Fruit fly (Drosophila melanogaster) whole organism, embryonic: ENCODE results near the gene CG14342.

Source experiments
- ATbp ChIP-seq: fragments of 200-800 bp; sonication (Bioruptor generic); optimal IDR thresholded peaks from 2 replicates; lab custom pipeline; 2017; ENCODE audit warnings: missing biosample characterization, mild to moderate bottlenecking, missing genetic modification characterization, missing genetic modification reagents
- Atf3 ChIP-seq: fragments of 200-800 bp; sonication (Bioruptor generic); optimal IDR thresholded peaks from 3 replicates; lab custom pipeline; 2016; ENCODE audit warnings: missing biosample characterization, missing genetic modification characterization
- Awh ChIP-seq: fragments of 200-800 bp; sonication (Bioruptor generic); IDR thresholded peaks from 2 replicates; pipeline ENCODE4, ENCODE4 v1.3.6; 2022; ENCODE audit warnings: missing biosample characterization, missing genetic modification characterization
- Bdp1 ChIP-seq: fragments of 200-800 bp; sonication (Bioruptor generic); optimal IDR thresholded peaks from 3 replicates; lab custom pipeline; 2016; ENCODE audit warnings: missing biosample characterization, missing genetic modification characterization
- Bteb2 ChIP-seq: fragments of 200-800 bp; sonication (Bioruptor generic); optimal IDR thresholded peaks from 2 replicates; lab custom pipeline; 2016; ENCODE audit warnings: missing biosample characterization, missing genetic modification characterization
- CG10209 ChIP-seq: fragments of 200-800 bp; sonication (Bioruptor generic); optimal IDR thresholded peaks from 3 replicates; lab custom pipeline; 2017; ENCODE audit warnings: missing biosample characterization, mild to moderate bottlenecking, missing genetic modification characterization, missing genetic modification reagents
- CG10267 ChIP-seq: fragments of 200-800 bp; sonication (Bioruptor generic); optimal IDR thresholded peaks from 2 replicates; lab custom pipeline; 2018; ENCODE audit warnings: missing biosample characterization, mild to moderate bottlenecking, missing genetic modification characterization, moderate library complexity
- CG10959 ChIP-seq: fragments of 200-800 bp; sonication (Bioruptor generic); IDR thresholded peaks from 2 replicates; pipeline ENCODE4 v1.3.6; 2022; ENCODE audit warnings: missing biosample characterization, missing genetic modification characterization
- CG1233 ChIP-seq: fragments of 200-800 bp; sonication (Bioruptor generic); optimal IDR thresholded peaks from 4 replicates; lab custom pipeline; 2018; ENCODE audit warnings: missing biosample characterization, mild to moderate bottlenecking, missing genetic modification characterization
- CG12659 ChIP-seq: fragments of 200-800 bp; sonication (Bioruptor generic); optimal IDR thresholded peaks from 3 replicates; lab custom pipeline; 2017; ENCODE audit warnings: mild to moderate bottlenecking, missing biosample characterization, missing genetic modification reagents, missing genetic modification characterization
- CG17359 ChIP-seq: fragments of 200-800 bp; sonication (Bioruptor generic); optimal IDR thresholded peaks from 3 replicates; lab custom pipeline; 2018; ENCODE audit warnings: missing biosample characterization, mild to moderate bottlenecking, missing genetic modification characterization, moderate library complexity
- CG17361 ChIP-seq: fragments of 200-800 bp; sonication (Bioruptor generic); IDR thresholded peaks from 3 replicates; pipeline ENCODE4 v1.3.6; 2022; ENCODE audit warnings: missing biosample characterization, missing genetic modification characterization
- CG18476 ChIP-seq: fragments of 200-800 bp; sonication (Bioruptor generic); optimal IDR thresholded peaks from 2 replicates; lab custom pipeline; 2016; ENCODE audit warnings: missing biosample characterization, mild to moderate bottlenecking, missing genetic modification characterization
- CG18619 ChIP-seq: fragments of 200-800 bp; sonication (Bioruptor generic); optimal IDR thresholded peaks from 3 replicates; lab custom pipeline; 2017; ENCODE audit warnings: missing biosample characterization, mild to moderate bottlenecking, missing genetic modification characterization
- CG30020 ChIP-seq: fragments of 200-800 bp; optimal IDR thresholded peaks from 2 replicates; lab custom pipeline; 2019; ENCODE audit warnings: missing biosample characterization, mild to moderate bottlenecking, missing genetic modification characterization, moderate library complexity
- CG31224 ChIP-seq: fragments of 200-800 bp; sonication (Bioruptor generic); IDR thresholded peaks from 2 replicates; pipeline ENCODE4 v1.3.6; 2022; ENCODE audit warnings: missing biosample characterization, missing genetic modification characterization
- CG3281 ChIP-seq: fragments of 200-800 bp; sonication (Bioruptor generic); optimal IDR thresholded peaks from 3 replicates; lab custom pipeline; 2017; ENCODE audit warnings: missing biosample characterization, mild to moderate bottlenecking, missing genetic modification characterization
- CG4707 ChIP-seq: fragments of 200-800 bp; sonication (Bioruptor generic); optimal IDR thresholded peaks from 2 replicates; lab custom pipeline; 2018; ENCODE audit warnings: missing biosample characterization, mild to moderate bottlenecking, missing genetic modification characterization, moderate library complexity
- CG4730 ChIP-seq: fragments of 200-800 bp; sonication (Bioruptor generic); IDR thresholded peaks from 2 replicates; pipeline ENCODE4 v1.3.6; 2022; ENCODE audit warnings: missing biosample characterization, missing genetic modification characterization
- CG7271 ChIP-seq: fragments of 200-800 bp; sonication (Bioruptor generic); optimal IDR thresholded peaks from 2 replicates; lab custom pipeline; 2018; ENCODE audit warnings: missing biosample characterization, mild to moderate bottlenecking, missing genetic modification characterization, moderate library complexity
- CG7987 ChIP-seq: fragments of 200-800 bp; sonication (Bioruptor generic); optimal IDR thresholded peaks from 2 replicates; lab custom pipeline; 2018; ENCODE audit warnings: missing biosample characterization, mild to moderate bottlenecking, missing genetic modification characterization, moderate library complexity
- CG9727 ChIP-seq: fragments of 200-800 bp; sonication (Bioruptor generic); optimal IDR thresholded peaks from 3 replicates; lab custom pipeline; 2017; ENCODE audit warnings: missing biosample characterization, mild to moderate bottlenecking, missing genetic modification characterization
- CG9797 ChIP-seq: fragments of 200-800 bp; sonication (Bioruptor generic); optimal IDR thresholded peaks from 3 replicates; lab custom pipeline; 2018; ENCODE audit warnings: missing biosample characterization, mild to moderate bottlenecking, missing genetic modification characterization
- CTCF ChIP-seq: fragments of 200-800 bp; sonication (Bioruptor generic); optimal IDR thresholded peaks from 2 replicates; lab custom pipeline; 2017; ENCODE audit warnings: missing biosample characterization, mild to moderate bottlenecking, missing genetic modification characterization, moderate library complexity
- ERR ChIP-seq: fragments of 200-800 bp; sonication (Bioruptor generic); optimal IDR thresholded peaks from 2 replicates; lab custom pipeline; 2016; ENCODE audit warnings: missing biosample characterization, missing genetic modification characterization
- Ets65A ChIP-seq: fragments of 200-800 bp; sonication (Bioruptor generic); peaks from one replicate; lab custom pipeline; 2016; ENCODE audit warnings: missing biosample characterization, missing genetic modification characterization
- HLH4C ChIP-seq: fragments of 200-800 bp; sonication (Bioruptor generic); IDR thresholded peaks from 3 replicates; pipeline ENCODE4 v1.3.6; 2022; ENCODE audit warnings: missing biosample characterization, missing genetic modification characterization; ENCODE audit not compliant: partially characterized antibody
- Kr ChIP-seq: fragments of 200-800 bp; sonication (Bioruptor generic); optimal IDR thresholded peaks from 2 replicates; lab custom pipeline; 2017; ENCODE audit warnings: missing biosample characterization, mild to moderate bottlenecking, missing genetic modification characterization
- Lim3 ChIP-seq: fragments of 200-800 bp; sonication (Bioruptor generic); IDR thresholded peaks from 2 replicates; pipeline ENCODE4 v1.3.6; 2022; ENCODE audit warnings: missing biosample characterization, missing genetic modification characterization
- Taf1 ChIP-seq: fragments of 200-800 bp; sonication (Bioruptor generic); IDR thresholded peaks from 2 replicates; pipeline ENCODE4 v1.3.6; 2022; ENCODE audit warnings: missing biosample characterization, missing genetic modification characterization
- abd-A ChIP-seq: fragments of 200-800 bp; sonication (Bioruptor generic); optimal IDR thresholded peaks from 3 replicates; lab custom pipeline; 2019; ENCODE audit warnings: missing biosample characterization, mild to moderate bottlenecking, missing genetic modification characterization, moderate library complexity
- al ChIP-seq: fragments of 200-800 bp; sonication (Bioruptor generic); IDR thresholded peaks from 2 replicates; pipeline ENCODE4 v1.3.6; 2022; ENCODE audit warnings: missing biosample characterization, missing genetic modification characterization
- ash1 ChIP-seq: fragments of 200-800 bp; sonication (Bioruptor generic); optimal IDR thresholded peaks from 2 replicates; lab custom pipeline; 2018; ENCODE audit warnings: missing biosample characterization, mild to moderate bottlenecking, missing genetic modification characterization
- btn ChIP-seq: fragments of 200-800 bp; sonication (Bioruptor generic); optimal IDR thresholded peaks from 2 replicates; lab custom pipeline; 2016; ENCODE audit warnings: missing biosample characterization, missing genetic modification characterization
- chn ChIP-seq: fragments of 200-800 bp; sonication (Bioruptor generic); optimal IDR thresholded peaks from 2 replicates; lab custom pipeline; 2016; ENCODE audit warnings: missing biosample characterization, missing genetic modification characterization
- ci ChIP-seq: fragments of 200-800 bp; sonication (Bioruptor generic); IDR thresholded peaks from 3 replicates; pipeline ENCODE4 v1.3.6; 2022; ENCODE audit warnings: missing biosample characterization, missing genetic modification characterization
- dmrt99B ChIP-seq: fragments of 200-800 bp; sonication (Bioruptor generic); optimal IDR thresholded peaks from 2 replicates; lab custom pipeline; 2018; ENCODE audit warnings: missing biosample characterization, mild to moderate bottlenecking, missing genetic modification characterization, moderate library complexity
- fru ChIP-seq: fragments of >200 bp; optimal IDR thresholded peaks from 2 replicates; lab custom pipeline; 2017
- gfzf ChIP-seq: fragments of 200-800 bp; sonication (Bioruptor generic); optimal IDR thresholded peaks from 2 replicates; lab custom pipeline; 2016; ENCODE audit warnings: missing biosample characterization, mild to moderate bottlenecking, missing genetic modification characterization, moderate library complexity
- gsb-n ChIP-seq: fragments of 200-800 bp; sonication (Bioruptor generic); optimal IDR thresholded peaks from 3 replicates; lab custom pipeline; 2018; ENCODE audit warnings: missing biosample characterization, mild to moderate bottlenecking, missing genetic modification characterization
- insv ChIP-seq, 2 experiments: fragments of 200-800 bp; sonication (Bioruptor generic); optimal IDR thresholded peaks; 3 replicates each; lab custom pipeline; 2016 to 2018; ENCODE audit warnings: missing biosample characterization in 2 of 2, missing genetic modification characterization in 2 of 2
- jigr1 ChIP-seq: fragments of 200-800 bp; sonication (Bioruptor generic); IDR thresholded peaks from 3 replicates; pipeline ENCODE4 v1.3.6; 2022; ENCODE audit warnings: missing biosample characterization, missing genetic modification characterization
- jing ChIP-seq: fragments of 200-800 bp; sonication (Bioruptor generic); optimal IDR thresholded peaks from 2 replicates; lab custom pipeline; 2018; ENCODE audit warnings: missing biosample characterization, mild to moderate bottlenecking, missing genetic modification characterization
- klu ChIP-seq: fragments of 200-800 bp; sonication (Bioruptor generic); IDR thresholded peaks from 2 replicates; pipeline ENCODE4 v1.3.6; 2022; ENCODE audit warnings: missing biosample characterization, missing genetic modification characterization
- p53 ChIP-seq: fragments of 200-800 bp; sonication (Bioruptor generic); optimal IDR thresholded peaks from 2 replicates; lab custom pipeline; 2016; ENCODE audit warnings: missing biosample characterization, missing genetic modification characterization
- pho ChIP-seq: fragments of 200-800 bp; sonication (Bioruptor generic); optimal IDR thresholded peaks from 2 replicates; lab custom pipeline; 2016; ENCODE audit warnings: missing biosample characterization, missing genetic modification characterization
- pnt ChIP-seq: fragments of 200-800 bp; sonication (Bioruptor generic); optimal IDR thresholded peaks from 3 replicates; lab custom pipeline; 2016; ENCODE audit warnings: missing biosample characterization, missing genetic modification characterization
- pros ChIP-seq: fragments of 200-800 bp; sonication (Bioruptor generic); optimal IDR thresholded peaks from 3 replicates; lab custom pipeline; 2019; ENCODE audit warnings: missing biosample characterization, mild to moderate bottlenecking, missing genetic modification characterization, moderate library complexity
- pzg ChIP-seq: fragments of 200-800 bp; sonication (Bioruptor generic); optimal IDR thresholded peaks from 3 replicates; lab custom pipeline; 2018; ENCODE audit warnings: missing biosample characterization, mild to moderate bottlenecking, missing genetic modification characterization, moderate library complexity
- sens ChIP-seq: fragments of 200-800 bp; sonication (Bioruptor generic); peaks from one replicate; lab custom pipeline; 2016; ENCODE audit warnings: missing biosample characterization, missing genetic modification characterization
- sim ChIP-seq: fragments of 200-800 bp; sonication (Bioruptor generic); IDR thresholded peaks from 2 replicates; pipeline ENCODE4 v1.3.6; 2022; ENCODE audit warnings: missing biosample characterization, missing genetic modification characterization
- tll ChIP-seq, 2 experiments: fragments of 200-800 bp in 1 of 2; fragments of >200 bp in 1 of 2; sonication (Bioruptor generic) in 1 of 2; optimal IDR thresholded peaks; 2 replicates each; lab custom pipeline; 2017 to 2019; ENCODE audit warnings: missing biosample characterization in 2 of 2, missing genetic modification characterization in 2 of 2, mild to moderate bottlenecking in 1 of 2, moderate library complexity in 1 of 2
- zen2 ChIP-seq: fragments of 200-800 bp; sonication (Bioruptor generic); IDR thresholded peaks from 3 replicates; pipeline ENCODE4 v1.3.6; 2022; ENCODE audit warnings: missing biosample characterization, missing genetic modification characterization; ENCODE audit not compliant: partially characterized antibody

Gene CG14342

DNA sequence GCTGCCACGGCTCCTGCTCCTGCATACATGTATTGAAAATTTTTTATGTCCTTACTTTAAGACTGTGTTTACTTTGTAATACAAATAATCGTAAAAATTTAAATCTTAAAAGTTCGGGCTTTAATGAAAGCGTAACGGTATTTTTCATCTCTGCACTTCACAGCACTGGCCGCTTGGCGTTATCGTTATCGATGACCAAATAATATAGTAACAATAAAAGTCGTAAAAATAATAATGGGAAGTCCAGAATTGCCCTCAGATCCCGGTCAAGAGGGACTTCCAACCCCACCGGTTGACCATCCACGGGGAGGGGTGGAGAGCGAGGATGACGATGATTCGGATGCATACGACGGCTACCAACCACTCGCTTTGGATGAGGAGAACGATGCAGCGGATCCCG lies 37.7 kb upstream of the CG14342 start, which contains the start of gene CG14341 (continued):
- TF ChIP-seq Lim3 (GFP tag; lab: Robert Waterston, UW) = no peak
- no peak for TF ChIP-seq ATbp (GFP tag; lab: Kevin White, UChicago)
- no peak for TF ChIP-seq CG18476 (GFP tag; lab: Kevin White, UChicago)
- TF ChIP-seq btn = no peak
- no peak for TF ChIP-seq al
- no peak for TF ChIP-seq gsb-n (tag; lab: Kevin White, UChicago)
- no peak for TF ChIP-seq CG7987 (GFP tag; lab: Kevin White, UChicago)
- TF ChIP-seq ERR (GFP tag; lab: Kevin White, UChicago) = no peak
- no peak for TF ChIP-seq sim (GFP tag; lab: Robert Waterston, UW)
- no peak for TF ChIP-seq jigr1 (GFP tag; lab: Robert Waterston, UW)
- TF ChIP-seq CG12659 (GFP tag; lab: Kevin White, UChicago) = peak; percentile 2
- peak; percentile 29 for TF ChIP-seq gfzf (GFP tag; lab: Kevin White, UChicago)
- TF ChIP-seq abd-A (tag; lab: Kevin White, UChicago) = no peak
- peak; percentile 76 for TF ChIP-seq CG10267
- TF ChIP-seq Taf1 (GFP tag; lab: Robert Waterston, UW) = no peak
- no peak for TF ChIP-seq Kr (GFP tag; lab: Kevin White, UChicago)
- no peak for TF ChIP-seq fru (lab: Kevin White, UChicago)
- TF ChIP-seq chn (GFP tag; lab: Kevin White, UChicago) = no peak
- TF ChIP-seq CG17361 (GFP tag; lab: Robert Waterston, UW) = no peak
- no peak for TF ChIP-seq CG7271 (tag; lab: Kevin White, UChicago)
- no peak for TF ChIP-seq CTCF
- TF ChIP-seq pho (GFP tag; lab: Kevin White, UChicago) = no peak
- TF ChIP-seq pzg (GFP tag; lab: Kevin White, UChicago) = peak; percentile 35
- TF ChIP-seq CG9727 (GFP tag; lab: Kevin White, UChicago) = no peak
- TF ChIP-seq zen2 = no peak
- TF ChIP-seq CG1233 = no peak
- no peak for TF ChIP-seq CG10959 (GFP tag; lab: Robert Waterston, UW)
- TF ChIP-seq CG9797 (GFP tag; lab: Kevin White, UChicago) = no peak
- no peak for TF ChIP-seq Ets65A
- peak; percentile 69 for TF ChIP-seq sens
- no peak for TF ChIP-seq tll (GFP tag; optimal IDR thresholded peaks at IDR 0.05; lab: Kevin White, UChicago)
- TF ChIP-seq CG4730 (GFP tag; lab: Robert Waterston, UW) = no peak
- TF ChIP-seq Atf3 = no peak
- TF ChIP-seq jing (GFP tag; lab: Kevin White, UChicago) = no peak
- TF ChIP-seq HLH4C (GFP tag; lab: Robert Waterston, UW) = peak; percentile 59; the same call in 2 of the 3 replicates
- TF ChIP-seq pros (GFP tag; lab: Kevin White, UChicago) = no peak
- TF ChIP-seq Bteb2 (GFP tag; lab: Kevin White, UChicago) = no peak
- TF ChIP-seq CG4707 (GFP tag; lab: Kevin White, UChicago) = no peak
- no peak for TF ChIP-seq pnt (GFP tag; lab: Kevin White, UChicago)
- no peak for TF ChIP-seq Bdp1 (GFP tag; lab: Kevin White, UChicago)
- TF ChIP-seq ci (GFP tag; lab: Robert Waterston, UW) = no peak
- no peak for TF ChIP-seq dmrt99B
- TF ChIP-seq CG17359 (tag; lab: Kevin White, UChicago) = no peak
- TF ChIP-seq CG31224 (GFP tag; lab: Robert Waterston, UW) = no peak
- no peak for TF ChIP-seq CG30020 (tag; lab: Kevin White, UChicago)
- no peak for TF ChIP-seq klu (GFP tag; lab: Robert Waterston, UW)
- no peak for TF ChIP-seq ash1 (GFP tag; lab: Kevin White, UChicago)
- TF ChIP-seq CG10209 (GFP tag; lab: Kevin White, UChicago) = no peak
- no peak for TF ChIP-seq Awh
- no peak for TF ChIP-seq CG18619 (GFP tag; lab: Kevin White, UChicago)
- no peak for TF ChIP-seq p53 (GFP tag; lab: Kevin White, UChicago)
- TF ChIP-seq CG3281 (GFP tag; lab: Kevin White, UChicago) = no peak
- no peak for TF ChIP-seq insv (GFP tag; optimal IDR thresholded peaks at IDR 0.05; lab: Kevin White, UChicago)
